Fruit fly (Drosophila melanogaster): ENCODE data around the gene CG17129.

dm6 chr3L:673324-673723, 6.8 kb downstream of the CG17129 start:
- TF ChIP-seq tup (GFP tag; optimal IDR thresholded peaks at IDR 0.05) (no peak), crp (GFP tag; optimal IDR thresholded peaks at IDR 0.05) (no peak), Med (GFP tag) (no peak), CG10654 (GFP tag; optimal IDR thresholded peaks at IDR 0.05) (no peak)
